Worm (Caenorhabditis elegans): Measurements from ENCODE around the gene R04B5.11.

R04B5.11 gene

DNA sequence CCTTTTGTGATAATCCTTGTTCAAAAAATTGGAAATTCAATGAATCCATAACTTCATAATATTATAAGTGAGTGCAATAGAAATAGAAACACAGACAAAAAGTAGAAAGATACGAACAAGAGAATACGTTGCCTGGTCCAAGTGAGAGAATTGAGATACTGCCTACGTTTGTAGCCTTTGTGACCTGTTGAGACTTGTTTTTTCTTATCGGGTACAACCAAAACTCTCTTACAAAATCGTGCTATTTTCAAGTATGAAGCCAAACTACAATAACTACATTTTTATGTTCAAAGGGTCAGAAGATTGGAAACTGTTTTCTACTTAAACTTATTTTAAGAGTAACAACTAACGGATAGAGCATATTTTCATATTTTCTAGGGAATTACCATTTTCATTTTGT is 9.4 kb downstream of the R04B5.11 start, which contains the start of gene nhr-205:
TSS of gene nhr-205 (minus strand) at position 141 of the 400 bp plus-strand sequence.
- no peak for TF ChIP-seq gei-17 (GFP tag; optimal IDR thresholded peaks at IDR 0.05)
- no peak for TF ChIP-seq T26A5.8 (tag; optimal IDR thresholded peaks at IDR 0.05)
- TF ChIP-seq Y56A3A.18 (GFP tag; IDR thresholded peaks at IDR 0.05): no peak
- no peak for TF ChIP-seq lin-35 (GFP tag; optimal IDR thresholded peaks at IDR 0.05)
- TF ChIP-seq mxl-1 (tag; optimal IDR thresholded peaks at IDR 0.05): no peak
- TF ChIP-seq nfya-2 (GFP tag; IDR thresholded peaks at IDR 0.05): no peak
- TF ChIP-seq nhr-27 (tag; optimal IDR thresholded peaks at IDR 0.05): no peak

DNA sequence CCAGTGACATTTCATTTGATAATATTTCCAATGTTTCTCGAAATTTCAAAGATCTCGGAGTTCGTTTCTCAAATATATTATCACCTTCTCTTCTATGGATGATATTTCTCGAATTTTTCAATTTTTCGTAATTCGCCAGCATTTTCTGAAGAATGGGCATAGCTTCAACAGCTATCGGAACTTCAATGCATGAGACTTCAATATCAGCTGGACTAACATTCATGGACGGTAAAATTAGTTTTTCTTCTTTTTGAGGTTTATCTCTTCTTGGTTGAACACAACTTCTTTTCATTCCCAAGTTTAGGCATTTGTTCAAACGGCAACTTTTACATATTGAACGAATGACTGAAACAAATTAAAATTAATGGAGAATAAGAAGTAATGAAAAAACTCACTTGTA is 10.1 kb downstream of the R04B5.11 start:
- no peak for TF ChIP-seq sptf-2 (GFP tag; optimal IDR thresholded peaks at IDR 0.05)
- TF ChIP-seq T26A5.8 (tag; optimal IDR thresholded peaks at IDR 0.05): no peak
- no peak for TF ChIP-seq egrh-3 (GFP tag; IDR thresholded peaks at IDR 0.05)
- no peak for TF ChIP-seq ama-1 (optimal IDR thresholded peaks at IDR 0.05)
- no peak for TF ChIP-seq ama-1 (GFP tag; optimal IDR thresholded peaks at IDR 0.05)

DNA sequence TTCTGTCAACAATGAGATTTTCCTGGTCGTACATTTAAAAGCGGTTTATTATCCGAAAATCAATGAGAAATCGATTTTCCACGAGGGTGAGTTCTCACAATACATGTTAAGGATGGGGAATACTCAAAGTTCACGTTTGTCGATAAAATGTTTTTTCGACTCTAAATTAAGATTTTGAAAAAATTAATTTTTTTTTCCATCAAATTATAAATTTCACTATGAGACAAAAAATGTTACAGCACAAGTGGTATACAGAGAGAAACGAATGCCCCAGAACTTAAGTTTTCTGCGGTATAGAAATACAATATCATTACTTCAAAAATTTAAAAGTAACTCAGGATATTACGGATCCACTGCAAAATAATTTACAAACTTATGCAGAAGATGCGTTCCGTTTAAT is 12.8 kb downstream of the R04B5.11 start, which contains the start of gene R04B5.1:
TSS of gene R04B5.1 (minus strand) at position 101 of the 400 bp plus-strand sequence.
- no peak for TF ChIP-seq ztf-22 (GFP tag; optimal IDR thresholded peaks at IDR 0.05)
- no peak for TF ChIP-seq Y67H2A.10 (GFP tag; conservative IDR thresholded peaks at IDR 0.05)
- TF ChIP-seq hmg-20 (GFP tag; IDR thresholded peaks at IDR 0.05): no peak
- no peak for TF ChIP-seq hsf-1 (GFP tag; IDR thresholded peaks at IDR 0.05)
- TF ChIP-seq madf-10 (tag; optimal IDR thresholded peaks at IDR 0.05): no peak

DNA sequence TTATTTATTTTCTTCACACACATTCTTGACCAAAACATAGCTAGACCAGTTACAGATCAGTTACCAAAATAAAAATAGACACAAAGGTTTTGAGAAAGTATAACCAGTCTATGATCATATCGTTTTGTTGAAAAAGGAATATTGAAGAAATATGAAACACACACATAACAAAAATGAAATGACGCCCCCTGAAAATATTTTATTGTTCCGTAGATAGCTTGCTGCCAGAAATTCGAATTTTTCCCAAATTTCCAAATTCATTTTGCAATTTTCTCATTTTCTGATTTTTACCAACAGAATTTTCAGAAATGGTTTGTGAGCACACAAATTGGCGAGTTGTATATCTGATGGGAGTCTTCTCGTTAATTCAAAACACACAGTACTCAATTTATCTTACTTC is 15.6 kb downstream of the R04B5.11 start, which contains the start of gene F57A8.7:
TSS of gene F57A8.7 (plus strand) at position 301 of the 400 bp plus-strand sequence.
- no peak for TF ChIP-seq ztf-6 (GFP tag; IDR thresholded peaks at IDR 0.05)
- TF ChIP-seq Y79H2A.3 (GFP tag; conservative IDR thresholded peaks at IDR 0.05): no peak
- no peak for TF ChIP-seq lag-1 (GFP tag; IDR thresholded peaks at IDR 0.05)
- no peak for TF ChIP-seq hmg-20 (GFP tag; IDR thresholded peaks at IDR 0.05)
- TF ChIP-seq attf-6 (GFP tag; IDR thresholded peaks at IDR 0.05): no peak
- TF ChIP-seq ceh-79 (tag; optimal IDR thresholded peaks at IDR 0.05): no peak
- no peak for TF ChIP-seq nhr-80 (tag; optimal IDR thresholded peaks at IDR 0.05)

DNA sequence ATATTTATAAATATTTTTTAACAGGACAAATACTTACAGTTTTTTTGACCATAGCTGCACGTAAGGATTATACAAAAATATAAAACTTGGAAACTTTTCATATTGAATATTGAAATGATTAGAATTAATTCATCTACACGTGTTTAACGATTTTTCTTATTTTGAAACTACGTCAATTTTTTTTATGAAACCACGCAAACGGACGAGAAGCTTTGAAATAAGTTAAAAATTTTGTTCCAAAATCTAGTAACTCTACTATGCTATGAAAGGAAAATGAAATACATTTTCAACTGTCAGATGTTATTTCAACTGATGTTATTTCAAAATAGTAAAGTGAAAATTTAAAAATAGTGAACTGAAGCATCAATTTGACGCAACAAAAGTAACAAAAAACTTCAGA is 17.3 kb downstream of the R04B5.11 start, which contains the start of gene F57A8.6:
TSS of gene F57A8.6 (minus strand) at position 101 of the 400 bp plus-strand sequence.
- TF ChIP-seq fkh-3 (tag; optimal IDR thresholded peaks at IDR 0.05) (no peak), dpl-1 (GFP tag; optimal IDR thresholded peaks at IDR 0.05) (no peak), somi-1 (GFP tag; optimal IDR thresholded peaks at IDR 0.05) (no peak), tbp1 (GFP tag; optimal IDR thresholded peaks at IDR 0.05) (no peak), lin-40 (tag; optimal IDR thresholded peaks at IDR 0.05) (no peak), D2030.7 (GFP tag; IDR thresholded peaks at IDR 0.05) (no peak), atf-7 (tag; optimal IDR thresholded peaks at IDR 0.05) (no peak), him-1 (tag; optimal IDR thresholded peaks at IDR 0.05) (no peak), K11D2.4 (GFP tag; IDR thresholded peaks at IDR 0.05) (no peak), ztf-26 (tag; optimal IDR thresholded peaks at IDR 0.05) (no peak), unc-130 (GFP tag; optimal IDR thresholded peaks at IDR 0.05) (no peak), mel-28 (tag; optimal IDR thresholded peaks at IDR 0.05; ENCODE audit: borderline replicate concordance) (no peak), F10E7.11 (tag; optimal IDR thresholded peaks at IDR 0.05) (no peak), hlh-26 (GFP tag; conservative IDR thresholded peaks at IDR 0.05) (no peak), attf-3 (GFP tag; conservative IDR thresholded peaks at IDR 0.05) (no peak), ceh-79 (tag; optimal IDR thresholded peaks at IDR 0.05) (no peak), let-607 (tag; optimal IDR thresholded peaks at IDR 0.05) (no peak), ceh-91 (GFP tag; IDR thresholded peaks at IDR 0.05) (no peak)
